Fruit fly (Drosophila melanogaster) whole organism, embryonic: ENCODE data around the gene CG34289.

Experiments used
- Adf1 ChIP-seq: fragments of 200-800 bp; sonication (Bioruptor generic); IDR thresholded peaks from 2 replicates; pipeline ENCODE4 v1.3.6; 2022; ENCODE audit warnings: missing biosample characterization, missing genetic modification characterization
- Antp ChIP-seq: fragments of 200-800 bp; sonication (Bioruptor generic); optimal IDR thresholded peaks from 3 replicates; lab custom pipeline; 2016; ENCODE audit warnings: missing biosample characterization, missing genetic modification characterization
- B-H2 ChIP-seq: fragments of 200-800 bp; sonication (Bioruptor generic); optimal IDR thresholded peaks from 2 replicates; lab custom pipeline; 2018; ENCODE audit warnings: missing biosample characterization, mild to moderate bottlenecking, missing genetic modification characterization
- Bgb ChIP-seq: fragments of 200-800 bp; sonication (Bioruptor generic); IDR thresholded peaks from 2 replicates; pipeline ENCODE4 v1.3.6; 2022; ENCODE audit warnings: missing biosample characterization, missing genetic modification characterization; ENCODE audit not compliant: partially characterized antibody
- Bteb2 ChIP-seq: fragments of 200-800 bp; sonication (Bioruptor generic); optimal IDR thresholded peaks from 2 replicates; lab custom pipeline; 2016; ENCODE audit warnings: missing biosample characterization, missing genetic modification characterization
- CG10543 ChIP-seq: fragments of 200-800 bp; sonication (Bioruptor generic); optimal IDR thresholded peaks from 3 replicates; lab custom pipeline; 2017; ENCODE audit warnings: missing biosample characterization, mild to moderate bottlenecking, missing genetic modification characterization, moderate library complexity
- CG10979 ChIP-seq: fragments of 200-800 bp; sonication (Bioruptor generic); optimal IDR thresholded peaks from 2 replicates; lab custom pipeline; 2018; ENCODE audit warnings: missing biosample characterization, mild to moderate bottlenecking, missing genetic modification characterization, moderate library complexity
- CG11456 ChIP-seq: fragments of 200-800 bp; sonication (Bioruptor generic); IDR thresholded peaks from 3 replicates; pipeline ENCODE4 v1.3.6; 2022; ENCODE audit warnings: missing biosample characterization, missing genetic modification characterization
- CG12071 ChIP-seq: fragments of 200-800 bp; sonication (Bioruptor generic); optimal IDR thresholded peaks from 3 replicates; lab custom pipeline; 2018; ENCODE audit warnings: missing biosample characterization, mild to moderate bottlenecking, missing genetic modification characterization
- CG12155 ChIP-seq: fragments of 200-800 bp; sonication (Bioruptor generic); optimal IDR thresholded peaks from 3 replicates; lab custom pipeline; 2016; ENCODE audit warnings: missing biosample characterization, missing genetic modification characterization
- CG12744 ChIP-seq: fragments of 200-800 bp; sonication (Bioruptor generic); optimal IDR thresholded peaks from 2 replicates; lab custom pipeline; 2016; ENCODE audit warnings: missing biosample characterization, missing genetic modification characterization
- CG14441 ChIP-seq: fragments of 200-800 bp; sonication (Bioruptor generic); IDR thresholded peaks from 2 replicates; pipeline ENCODE4 v1.3.6; 2022; ENCODE audit warnings: missing biosample characterization, missing genetic modification characterization
- CG15479 ChIP-seq: fragments of 200-800 bp; sonication (Bioruptor generic); optimal IDR thresholded peaks from 3 replicates; lab custom pipeline; 2019; ENCODE audit warnings: missing biosample characterization, mild to moderate bottlenecking, missing genetic modification characterization, moderate library complexity
- CG15514 ChIP-seq: fragments of 200-800 bp; sonication (Bioruptor generic); optimal IDR thresholded peaks from 3 replicates; lab custom pipeline; 2017; ENCODE audit warnings: missing biosample characterization, missing genetic modification characterization, mild to moderate bottlenecking, moderate library complexity, missing genetic modification reagents
- CG1603 ChIP-seq: fragments of 200-800 bp; sonication (Bioruptor generic); optimal IDR thresholded peaks from 2 replicates; lab custom pipeline; 2019; ENCODE audit warnings: missing biosample characterization, mild to moderate bottlenecking, missing genetic modification characterization, moderate library complexity
- CG16815 ChIP-seq: fragments of 200-800 bp; sonication (Bioruptor generic); optimal IDR thresholded peaks from 3 replicates; lab custom pipeline; 2017; ENCODE audit warnings: missing biosample characterization, mild to moderate bottlenecking, missing genetic modification characterization
- CG17802 ChIP-seq: fragments of 200-800 bp; sonication (Bioruptor generic); optimal IDR thresholded peaks from 2 replicates; lab custom pipeline; 2018; ENCODE audit warnings: missing biosample characterization, mild to moderate bottlenecking, missing genetic modification characterization, moderate library complexity
- CG2199 ChIP-seq: fragments of 200-800 bp; sonication (Bioruptor generic); IDR thresholded peaks from 3 replicates; pipeline ENCODE4 v1.3.6; 2022; ENCODE audit warnings: missing biosample characterization, missing genetic modification characterization
- CG2678 ChIP-seq: fragments of 200-800 bp; sonication (Bioruptor generic); optimal IDR thresholded peaks from 3 replicates; lab custom pipeline; 2019; ENCODE audit warnings: missing biosample characterization, mild to moderate bottlenecking, missing genetic modification characterization, moderate library complexity
- CG34376 ChIP-seq: fragments of 200-800 bp; sonication (Bioruptor generic); optimal IDR thresholded peaks from 2 replicates; lab custom pipeline; 2018; ENCODE audit warnings: missing biosample characterization, mild to moderate bottlenecking, missing genetic modification characterization
- CG4617 ChIP-seq: fragments of 200-800 bp; sonication (Bioruptor generic); optimal IDR thresholded peaks from 3 replicates; lab custom pipeline; 2016; ENCODE audit warnings: missing biosample characterization, missing genetic modification characterization, borderline replicate concordance
- CG4707 ChIP-seq: fragments of 200-800 bp; sonication (Bioruptor generic); optimal IDR thresholded peaks from 2 replicates; lab custom pipeline; 2018; ENCODE audit warnings: missing biosample characterization, mild to moderate bottlenecking, missing genetic modification characterization, moderate library complexity
- CG4854 ChIP-seq: fragments of 200-800 bp; sonication (Bioruptor generic); optimal IDR thresholded peaks from 2 replicates; lab custom pipeline; 2016; ENCODE audit warnings: missing biosample characterization, missing genetic modification characterization, inconsistent platforms
- CG7839 ChIP-seq: fragments of 200-800 bp; sonication (Bioruptor generic); optimal IDR thresholded peaks from 3 replicates; lab custom pipeline; 2018; ENCODE audit warnings: missing biosample characterization, mild to moderate bottlenecking, missing genetic modification characterization, moderate library complexity
- CG9727 ChIP-seq: fragments of 200-800 bp; sonication (Bioruptor generic); optimal IDR thresholded peaks from 3 replicates; lab custom pipeline; 2017; ENCODE audit warnings: missing biosample characterization, mild to moderate bottlenecking, missing genetic modification characterization
- CkIIα-i1 ChIP-seq: fragments of 200-800 bp; sonication (Bioruptor generic); IDR thresholded peaks from 2 replicates; pipeline ENCODE4 v1.3.6; 2022; ENCODE audit warnings: missing biosample characterization, missing genetic modification characterization
- Dip3 ChIP-seq: fragments of 200-800 bp; sonication (Bioruptor generic); optimal IDR thresholded peaks from 3 replicates; lab custom pipeline; 2016; ENCODE audit warnings: missing biosample characterization, missing genetic modification characterization
- ERR ChIP-seq: fragments of 200-800 bp; sonication (Bioruptor generic); optimal IDR thresholded peaks from 2 replicates; lab custom pipeline; 2016; ENCODE audit warnings: missing biosample characterization, missing genetic modification characterization
- HLHmδ ChIP-seq: fragments of 200-800 bp; sonication (Bioruptor generic); optimal IDR thresholded peaks from 2 replicates; lab custom pipeline; 2018; ENCODE audit warnings: missing biosample characterization, mild to moderate bottlenecking, missing genetic modification characterization, moderate library complexity
- Hand ChIP-seq: fragments of 200-800 bp; sonication (Bioruptor generic); optimal IDR thresholded peaks from 2 replicates; lab custom pipeline; 2017; ENCODE audit warnings: mild to moderate bottlenecking, missing biosample characterization, missing genetic modification reagents, missing genetic modification characterization
- Hsf ChIP-seq: fragments of 200-800 bp; sonication (Bioruptor generic); optimal IDR thresholded peaks from 3 replicates; lab custom pipeline; 2016; ENCODE audit warnings: missing biosample characterization, missing genetic modification characterization
- Mad ChIP-seq: fragments of 200-800 bp; sonication (Bioruptor generic); optimal IDR thresholded peaks from 2 replicates; lab custom pipeline; 2016; ENCODE audit warnings: missing biosample characterization, missing genetic modification characterization
- Scr ChIP-seq: fragments of 200-800 bp; sonication (Bioruptor generic); IDR thresholded peaks from 2 replicates; pipeline ENCODE4 v1.3.6; 2022; ENCODE audit warnings: missing biosample characterization, missing genetic modification characterization; ENCODE audit not compliant: partially characterized antibody
- az2 ChIP-seq: fragments of 200-800 bp; sonication (Bioruptor generic); optimal IDR thresholded peaks from 3 replicates; lab custom pipeline; 2016; ENCODE audit warnings: missing biosample characterization, missing genetic modification characterization
- cad ChIP-seq: fragments of >200 bp; optimal IDR thresholded peaks from 2 replicates; lab custom pipeline; 2017; ENCODE audit warnings: missing biosample characterization, missing genetic modification characterization
- chinmo ChIP-seq: fragments of 200-800 bp; sonication (Bioruptor generic); IDR thresholded peaks from 4 replicates; pipeline ENCODE4 v1.3.6; 2022; ENCODE audit warnings: missing biosample characterization, missing genetic modification characterization; ENCODE audit not compliant: partially characterized antibody
- crc ChIP-seq: fragments of 200-800 bp; sonication (Bioruptor generic); optimal IDR thresholded peaks from 2 replicates; lab custom pipeline; 2016; ENCODE audit warnings: missing biosample characterization, missing genetic modification characterization
- emc ChIP-seq: fragments of 200-800 bp; sonication (Bioruptor generic); optimal IDR thresholded peaks from 2 replicates; lab custom pipeline; 2016; ENCODE audit warnings: missing biosample characterization, missing genetic modification characterization
- exex ChIP-seq: fragments of 200-800 bp; sonication (Bioruptor generic); optimal IDR thresholded peaks from 4 replicates; lab custom pipeline; 2018; ENCODE audit warnings: missing biosample characterization, mild to moderate bottlenecking, missing genetic modification characterization, moderate library complexity
- gt ChIP-seq: fragments of 200-800 bp; sonication (Bioruptor generic); IDR thresholded peaks from 2 replicates; pipeline ENCODE4 v1.3.6; 2022; ENCODE audit warnings: missing biosample characterization, missing genetic modification characterization
- hbn ChIP-seq: fragments of 200-800 bp; sonication (Bioruptor generic); IDR thresholded peaks from 2 replicates; pipeline ENCODE4 v1.3.6; 2022; ENCODE audit warnings: missing biosample characterization, missing genetic modification characterization; ENCODE audit not compliant: partially characterized antibody
- lab ChIP-seq: fragments of 200-800 bp; sonication (Bioruptor generic); optimal IDR thresholded peaks from 3 replicates; lab custom pipeline; 2017; ENCODE audit warnings: missing biosample characterization, missing genetic modification characterization, mild to moderate bottlenecking, moderate library complexity, missing genetic modification reagents
- nerfin-2 ChIP-seq: fragments of 200-800 bp; sonication (Bioruptor generic); IDR thresholded peaks from 2 replicates; pipeline ENCODE4 v1.3.6; 2022; ENCODE audit warnings: missing biosample characterization, missing genetic modification characterization; ENCODE audit not compliant: partially characterized antibody
- nom ChIP-seq: fragments of 200-800 bp; sonication (Bioruptor generic); optimal IDR thresholded peaks from 2 replicates; lab custom pipeline; 2017; ENCODE audit warnings: missing biosample characterization, missing genetic modification characterization, mild to moderate bottlenecking, moderate library complexity, missing genetic modification reagents
- pan ChIP-seq, 4 experiments: fragments of >200 bp in 3 of 4; fragments of 200-800 bp in 1 of 4; sonication (Bioruptor generic) in 1 of 4; optimal IDR thresholded peaks in 3 of 4; IDR thresholded peaks in 1 of 4; 2 replicates each; pipeline versions ENCODE4 v1.3.6 to Lab custom; 2017 to 2022; ENCODE audit warnings: missing biosample characterization in 2 of 4, missing genetic modification characterization in 2 of 4, mixed read lengths in 1 of 4
- pum ChIP-seq: fragments of 200-800 bp; sonication (Bioruptor generic); optimal IDR thresholded peaks from 2 replicates; lab custom pipeline; 2016; ENCODE audit warnings: missing biosample characterization, missing genetic modification characterization
- sna ChIP-seq: fragments of 200-800 bp; sonication (Bioruptor generic); IDR thresholded peaks from 2 replicates; pipeline ENCODE4 v1.3.6; 2022; ENCODE audit warnings: missing biosample characterization, missing genetic modification characterization; ENCODE audit not compliant: partially characterized antibody
- so ChIP-seq: fragments of 200-800 bp; sonication (Bioruptor generic); IDR thresholded peaks from 3 replicates; pipeline ENCODE4 v1.3.6; 2022; ENCODE audit warnings: missing biosample characterization, missing genetic modification characterization
- tna ChIP-seq: fragments of 200-800 bp; sonication (Bioruptor generic); IDR thresholded peaks from 2 replicates; pipeline ENCODE4 v1.3.6; 2022; ENCODE audit warnings: missing biosample characterization, missing genetic modification characterization; ENCODE audit not compliant: partially characterized antibody
- unpg ChIP-seq: fragments of 200-800 bp; sonication (Bioruptor generic); optimal IDR thresholded peaks from 3 replicates; lab custom pipeline; 2018; ENCODE audit warnings: missing biosample characterization, mild to moderate bottlenecking, missing genetic modification characterization, moderate library complexity

The CG34289 gene

DNA sequence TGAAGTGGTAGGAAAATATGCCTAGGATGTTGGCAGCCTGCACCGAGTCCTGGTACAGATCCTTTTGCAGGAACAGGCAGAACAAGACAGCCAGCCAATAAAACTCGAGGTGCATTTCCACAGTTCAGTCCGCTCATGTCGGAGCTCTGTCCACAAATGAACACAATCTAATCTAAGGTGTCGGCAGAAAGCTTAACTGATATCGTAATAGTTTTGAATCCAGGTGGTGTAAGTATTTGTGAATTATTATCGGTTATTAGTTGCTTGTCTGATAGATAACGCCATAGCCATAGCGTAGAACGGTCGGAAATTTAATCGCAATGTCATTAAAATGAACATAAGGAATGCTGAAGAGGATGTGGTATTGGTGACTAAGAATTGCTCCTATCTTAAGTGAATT, 27.3 kb upstream of the CG34289 start, which contains the start of gene Ugt303B3 (continued):
- no peak for TF ChIP-seq pan (optimal IDR thresholded peaks at IDR 0.05; lab: Kevin White, UChicago)
- TF ChIP-seq pan (GFP tag; optimal IDR thresholded peaks at IDR 0.05 in 1 of 2, IDR thresholded peaks at IDR 0.05 in 1 of 2): no peak
- TF ChIP-seq Scr (GFP tag; lab: Robert Waterston, UW): no peak
- no peak for TF ChIP-seq CG16815 (GFP tag; lab: Kevin White, UChicago)
- no peak for TF ChIP-seq CG12744 (GFP tag; lab: Kevin White, UChicago)
- TF ChIP-seq sna: no peak
- TF ChIP-seq crc (GFP tag; lab: Kevin White, UChicago): no peak
- 0 out of 4 replicates have a peak, but pooled peaks have one; percentile 13 for TF ChIP-seq chinmo
- TF ChIP-seq CG10543: peak; percentile 50
- TF ChIP-seq Hand (GFP tag; lab: Kevin White, UChicago): no peak
- TF ChIP-seq CG10979 (tag; lab: Kevin White, UChicago): no peak
- no peak for TF ChIP-seq nerfin-2
- no peak for TF ChIP-seq hbn
- TF ChIP-seq CG9727 (GFP tag; lab: Kevin White, UChicago): no peak
- no peak for TF ChIP-seq tna (GFP tag; lab: Robert Waterston, UW)
- no peak for TF ChIP-seq CG2678
- TF ChIP-seq CG12071 (GFP tag; lab: Kevin White, UChicago): peak; percentile 7
- TF ChIP-seq CG11456: no peak
- TF ChIP-seq az2 (GFP tag; lab: Kevin White, UChicago): no peak
- no peak for TF ChIP-seq nom (GFP tag; lab: Kevin White, UChicago)
- no peak for TF ChIP-seq CkIIα-i1
- TF ChIP-seq Adf1 (GFP tag; lab: Robert Waterston, UW): no peak
- TF ChIP-seq so (GFP tag; lab: Robert Waterston, UW): no peak
- no peak for TF ChIP-seq CG12155
- TF ChIP-seq HLHmδ (GFP tag; lab: Kevin White, UChicago): no peak
- no peak for TF ChIP-seq CG7839 (tag; lab: Kevin White, UChicago)
- no peak for TF ChIP-seq ERR (GFP tag; lab: Kevin White, UChicago)
- no peak for TF ChIP-seq Antp (GFP tag; lab: Kevin White, UChicago)
- TF ChIP-seq exex: peak; percentile 97
- no peak for TF ChIP-seq CG1603 (tag; lab: Kevin White, UChicago)
- TF ChIP-seq CG34376 (GFP tag; lab: Kevin White, UChicago): peak; percentile 90
- no peak for TF ChIP-seq CG4707 (GFP tag; lab: Kevin White, UChicago)
- TF ChIP-seq Mad: no peak
- no peak for TF ChIP-seq Bteb2 (GFP tag; lab: Kevin White, UChicago)
- TF ChIP-seq CG2199 (GFP tag; lab: Robert Waterston, UW): no peak
- no peak for TF ChIP-seq CG15479
- TF ChIP-seq CG4617 (GFP tag; lab: Kevin White, UChicago): no peak
- TF ChIP-seq lab (GFP tag; lab: Kevin White, UChicago): peak; percentile 52
- no peak for TF ChIP-seq unpg (GFP tag; lab: Kevin White, UChicago)
- TF ChIP-seq CG17802 (tag; lab: Kevin White, UChicago): no peak
- TF ChIP-seq cad (GFP tag; lab: Kevin White, UChicago): no peak
- TF ChIP-seq pum: no peak
- no peak for TF ChIP-seq emc (GFP tag; lab: Kevin White, UChicago)
- TF ChIP-seq CG14441 (GFP tag; lab: Robert Waterston, UW): no peak
- no peak for TF ChIP-seq Hsf (GFP tag; lab: Kevin White, UChicago)
- TF ChIP-seq B-H2: peak; percentile 18
- peak; percentile 7 for TF ChIP-seq CG15514 (GFP tag; lab: Kevin White, UChicago)
- TF ChIP-seq gt (GFP tag; lab: Robert Waterston, UW): no peak
- TF ChIP-seq Bgb: no peak
- no peak for TF ChIP-seq CG4854
- no peak for TF ChIP-seq Dip3 (GFP tag; lab: Kevin White, UChicago)
